Worm (Caenorhabditis elegans): ENCODE data around the gene srd-20.

The srd-20 gene

ce11 chrV:6018944-6019450 lies 36.4 kb upstream of the srd-20 start, which contains the start of gene picc-1:
TSS of gene picc-1 (plus strand) at chrV:6018994.
- TF ChIP-seq ztf-1 (GFP tag; conservative IDR thresholded peaks at IDR 0.05) (no peak), aly-2 (tag; optimal IDR thresholded peaks at IDR 0.05) (no peak), lsy-2 (tag; optimal IDR thresholded peaks at IDR 0.05) (peak in 1 of 2 experiments; percentile 32), snpc-4 (tag; optimal IDR thresholded peaks at IDR 0.05) (no peak), nhr-21 (tag; optimal IDR thresholded peaks at IDR 0.05) (peak; percentile 28), nhr-25 (tag; optimal IDR thresholded peaks at IDR 0.05) (peak; percentile 18)

- TF ChIP-seq nhr-25 (tag; optimal IDR thresholded peaks at IDR 0.05): peak; percentile 54
- TF ChIP-seq nhr-21 (tag; optimal IDR thresholded peaks at IDR 0.05): peak; percentile 46
- TF ChIP-seq nhr-129 (tag; optimal IDR thresholded peaks at IDR 0.05): peak; percentile 51
- TF ChIP-seq mbf-1 (tag; optimal IDR thresholded peaks at IDR 0.05): no peak
These were observed 33.3 kb upstream of the srd-20 start for ce11 chrV:6022076-6022475.

- TF ChIP-seq alr-1 (tag; optimal IDR thresholded peaks at IDR 0.05) (no peak), mdl-1 (tag; optimal IDR thresholded peaks at IDR 0.05) (peak in 1 of 2 experiments; percentile 64), C34F6.9 (tag; optimal IDR thresholded peaks at IDR 0.05) (peak; percentile 69), unc-62 (GFP tag; optimal IDR thresholded peaks at IDR 0.05) (no peak), sma-9 (GFP tag; optimal IDR thresholded peaks at IDR 0.05) (peak; percentile 84), sma-9 (tag; optimal IDR thresholded peaks at IDR 0.05) (no peak), lin-11 (tag; optimal IDR thresholded peaks at IDR 0.05) (no peak), peb-1 (tag; optimal IDR thresholded peaks at IDR 0.05) (no peak), ceh-82 (tag; optimal IDR thresholded peaks at IDR 0.05) (no peak), aly-2 (tag; optimal IDR thresholded peaks at IDR 0.05) (no peak), ZK546.5 (tag; optimal IDR thresholded peaks at IDR 0.05) (no peak), dmd-4 (tag; optimal IDR thresholded peaks at IDR 0.05) (no peak), nhr-6 (tag; optimal IDR thresholded peaks at IDR 0.05) (peak; percentile 51), elt-1 (tag; optimal IDR thresholded peaks at IDR 0.05) (no peak), ama-1 (optimal IDR thresholded peaks at IDR 0.05) (no peak), ceh-16 (tag; optimal IDR thresholded peaks at IDR 0.05) (no peak), Y55F3AM.14 (GFP tag; optimal IDR thresholded peaks at IDR 0.05) (no peak), nhr-25 (tag; optimal IDR thresholded peaks at IDR 0.05) (no peak), ztf-4 (tag; optimal IDR thresholded peaks at IDR 0.05) (peak; percentile 18), mbf-1 (tag; optimal IDR thresholded peaks at IDR 0.05) (no peak), sma-3 (GFP tag; optimal IDR thresholded peaks at IDR 0.05) (no peak), nhr-21 (tag; optimal IDR thresholded peaks at IDR 0.05) (no peak), elt-3 (tag; optimal IDR thresholded peaks at IDR 0.05) (no peak), nhr-12 (tag; optimal IDR thresholded peaks at IDR 0.05) (no peak), nhr-23 (tag; optimal IDR thresholded peaks at IDR 0.05) (no peak), egl-27 (tag; optimal IDR thresholded peaks at IDR 0.05) (peak; percentile 57), nhr-10 (tag; optimal IDR thresholded peaks at IDR 0.05) (no peak), nhr-237 (tag; optimal IDR thresholded peaks at IDR 0.05) (no peak), nhr-77 (tag; optimal IDR thresholded peaks at IDR 0.05) (no peak), crh-2 (tag; optimal IDR thresholded peaks at IDR 0.05) (peak; percentile 35), blmp-1 (tag; optimal IDR thresholded peaks at IDR 0.05; ENCODE audit: insufficient read depth) (no peak), lsy-2 (tag; optimal IDR thresholded peaks at IDR 0.05) (peak in 1 of 2 experiments; percentile 58), nhr-129 (tag; optimal IDR thresholded peaks at IDR 0.05) (peak; percentile 38), lin-13 (GFP tag; optimal IDR thresholded peaks at IDR 0.05) (peak; percentile 19), unc-39 (tag; optimal IDR thresholded peaks at IDR 0.05) (no peak), ztf-1 (GFP tag; conservative IDR thresholded peaks at IDR 0.05) (no peak), F13H6.1 (tag; optimal IDR thresholded peaks at IDR 0.05) (peak; percentile 91), fos-1 (tag; optimal IDR thresholded peaks at IDR 0.05) (no peak), lin-39 (tag; optimal IDR thresholded peaks at IDR 0.05) (no peak), ztf-11 (tag; optimal IDR thresholded peaks at IDR 0.05) (no peak), skn-1 (tag; optimal IDR thresholded peaks at IDR 0.05) (no peak), mab-5 (tag; optimal IDR thresholded peaks at IDR 0.05) (no peak), gmeb-1 (tag; optimal IDR thresholded peaks at IDR 0.05) (no peak), unc-55 (GFP tag; optimal IDR thresholded peaks at IDR 0.05) (peak; percentile 52), R02D3.7 (tag; optimal IDR thresholded peaks at IDR 0.05) (no peak), sem-4 (tag; optimal IDR thresholded peaks at IDR 0.05) (peak; percentile 48), snpc-4 (tag; optimal IDR thresholded peaks at IDR 0.05) (peak; percentile 29), nhr-11 (tag; optimal IDR thresholded peaks at IDR 0.05) (no peak), zag-1 (tag; optimal IDR thresholded peaks at IDR 0.05) (peak; percentile 15)
These were observed 24.8 kb upstream of the srd-20 start for ce11 chrV:6030559-6030975.

Data from whole organism, L2 larva.